Worm (Caenorhabditis elegans) whole organism, L4/young adult: Measurements from ENCODE around the gene W01B6.3.

Source experiments
- W03F9.2 ChIP-seq: fragments of 150-350 bp; optimal IDR thresholded peaks from 2 replicates; lab custom pipeline; 2014; ENCODE audit warnings: missing biosample characterization, missing genetic modification characterization
- him-1 ChIP-seq: sonication (generic microtip); optimal IDR thresholded peaks from 2 replicates; lab custom pipeline; 2016; ENCODE audit warnings: missing genotype, missing genetic modification reagents, missing genetic modification characterization, missing compliant biosample characterization

- TF ChIP-seq W03F9.2 (tag; lab: Kevin White, UChicago) (no peak), him-1 (tag; lab: Kevin White, UChicago) (no peak)
These were observed 46.3 kb downstream of the W01B6.3 start for ce11 chrIV:10026129-10026528.
